Fruit fly (Drosophila melanogaster) whole organism, embryonic: ENCODE data around the gene Cyp4d21.
A peak's percentile ranks its signal among the peaks of the same experiment; 100 is the strongest.

Experiments used
- ATbp ChIP-seq: fragments of 200-800 bp; sonication (Bioruptor generic); optimal IDR thresholded peaks from 2 replicates; lab custom pipeline; 2017; ENCODE audit warnings: missing biosample characterization, mild to moderate bottlenecking, missing genetic modification characterization, missing genetic modification reagents
- Aef1 ChIP-seq: fragments of 200-800 bp; sonication (Bioruptor generic); IDR thresholded peaks from 3 replicates; pipeline ENCODE4 v1.3.6; 2022; ENCODE audit warnings: missing biosample characterization, missing genetic modification characterization
- CG10147 ChIP-seq: fragments of 200-800 bp; sonication (Bioruptor generic); optimal IDR thresholded peaks from 2 replicates; lab custom pipeline; 2019; ENCODE audit warnings: missing biosample characterization, mild to moderate bottlenecking, missing genetic modification characterization, moderate library complexity
- CG11456 ChIP-seq: fragments of 200-800 bp; sonication (Bioruptor generic); IDR thresholded peaks from 3 replicates; pipeline ENCODE4 v1.3.6; 2022; ENCODE audit warnings: missing biosample characterization, missing genetic modification characterization
- CG12104 ChIP-seq: fragments of 200-800 bp; sonication (Bioruptor generic); optimal IDR thresholded peaks from 3 replicates; lab custom pipeline; 2016; ENCODE audit warnings: missing biosample characterization, missing genetic modification characterization
- CG12236 ChIP-seq: fragments of 200-800 bp; sonication (Bioruptor generic); optimal IDR thresholded peaks from 2 replicates; lab custom pipeline; 2016; ENCODE audit warnings: missing biosample characterization, missing genetic modification characterization
- CG14441 ChIP-seq: fragments of 200-800 bp; sonication (Bioruptor generic); IDR thresholded peaks from 2 replicates; pipeline ENCODE4 v1.3.6; 2022; ENCODE audit warnings: missing biosample characterization, missing genetic modification characterization
- CG15601 ChIP-seq: fragments of 200-800 bp; sonication (Bioruptor generic); optimal IDR thresholded peaks from 3 replicates; lab custom pipeline; 2019; ENCODE audit warnings: missing biosample characterization, mild to moderate bottlenecking, missing genetic modification characterization, moderate library complexity
- CG15696 ChIP-seq: fragments of 200-800 bp; sonication (Bioruptor generic); optimal IDR thresholded peaks from 2 replicates; lab custom pipeline; 2019; ENCODE audit warnings: missing biosample characterization, mild to moderate bottlenecking, missing genetic modification characterization, moderate library complexity
- CG1647 ChIP-seq: fragments of 200-800 bp; sonication (Bioruptor generic); optimal IDR thresholded peaks from 3 replicates; lab custom pipeline; 2016; ENCODE audit warnings: missing biosample characterization, missing genetic modification characterization
- CG18011 ChIP-seq: fragments of 200-800 bp; sonication (Bioruptor generic); optimal IDR thresholded peaks from 2 replicates; lab custom pipeline; 2017; ENCODE audit warnings: missing biosample characterization, missing genetic modification characterization, mild to moderate bottlenecking, moderate library complexity, missing genotype
- CG3726 ChIP-seq: fragments of 200-800 bp; sonication (Bioruptor generic); IDR thresholded peaks from 3 replicates; pipeline ENCODE4, ENCODE4 v1.3.6; 2022; ENCODE audit warnings: missing biosample characterization, missing genetic modification characterization
- CG3995 ChIP-seq: fragments of 200-800 bp; sonication (Bioruptor generic); optimal IDR thresholded peaks from 3 replicates; lab custom pipeline; 2016; ENCODE audit warnings: missing biosample characterization, missing genetic modification characterization
- CG4404 ChIP-seq: fragments of 200-800 bp; sonication (Bioruptor generic); IDR thresholded peaks from 2 replicates; pipeline ENCODE4 v1.3.6; 2022; ENCODE audit warnings: missing biosample characterization, missing genetic modification characterization
- CG4820 ChIP-seq: fragments of 200-800 bp; sonication (Bioruptor generic); optimal IDR thresholded peaks from 3 replicates; lab custom pipeline; 2016; ENCODE audit warnings: missing biosample characterization, missing genetic modification characterization
- CG5953 ChIP-seq: fragments of 200-800 bp; sonication (Bioruptor generic); IDR thresholded peaks from 2 replicates; pipeline ENCODE4 v1.3.6; 2022; ENCODE audit warnings: missing biosample characterization, missing genetic modification characterization
- CG6765 ChIP-seq: fragments of 200-800 bp; sonication (Bioruptor generic); optimal IDR thresholded peaks from 3 replicates; lab custom pipeline; 2017; ENCODE audit warnings: missing biosample characterization, mild to moderate bottlenecking, missing genetic modification characterization
- CG7745 ChIP-seq: fragments of 200-800 bp; sonication (Bioruptor generic); optimal IDR thresholded peaks from 2 replicates; lab custom pipeline; 2018; ENCODE audit warnings: missing biosample characterization, mild to moderate bottlenecking, missing genetic modification characterization, moderate library complexity
- CG8089 ChIP-seq: fragments of 200-800 bp; sonication (Bioruptor generic); optimal IDR thresholded peaks from 3 replicates; lab custom pipeline; 2016; ENCODE audit warnings: missing biosample characterization, missing genetic modification characterization
- CG9437 ChIP-seq: fragments of 200-800 bp; sonication (Bioruptor generic); optimal IDR thresholded peaks from 2 replicates; lab custom pipeline; 2018; ENCODE audit warnings: missing biosample characterization, mild to moderate bottlenecking, missing genetic modification characterization
- Drgx ChIP-seq: fragments of 200-800 bp; sonication (Bioruptor generic); IDR thresholded peaks from 2 replicates; pipeline ENCODE4 v1.3.6; 2022; ENCODE audit warnings: missing biosample characterization, missing genetic modification characterization
- Fer2 ChIP-seq: fragments of 200-800 bp; sonication (Bioruptor generic); optimal IDR thresholded peaks from 2 replicates; lab custom pipeline; 2018; ENCODE audit warnings: missing biosample characterization, mild to moderate bottlenecking, missing genetic modification characterization, moderate library complexity
- HHEX ChIP-seq: fragments of 200-800 bp; sonication (Bioruptor generic); optimal IDR thresholded peaks from 3 replicates; lab custom pipeline; 2017; ENCODE audit warnings: missing biosample characterization, mild to moderate bottlenecking, missing genetic modification characterization, missing genetic modification reagents
- HLHmδ ChIP-seq: fragments of 200-800 bp; sonication (Bioruptor generic); optimal IDR thresholded peaks from 2 replicates; lab custom pipeline; 2018; ENCODE audit warnings: missing biosample characterization, mild to moderate bottlenecking, missing genetic modification characterization, moderate library complexity
- Kr ChIP-seq: fragments of 200-800 bp; sonication (Bioruptor generic); optimal IDR thresholded peaks from 2 replicates; lab custom pipeline; 2017; ENCODE audit warnings: missing biosample characterization, mild to moderate bottlenecking, missing genetic modification characterization
- Max ChIP-seq: fragments of 200-800 bp; sonication (Bioruptor generic); optimal IDR thresholded peaks from 2 replicates; lab custom pipeline; 2016; ENCODE audit warnings: missing biosample characterization, mild to moderate bottlenecking, missing genetic modification characterization
- Meics ChIP-seq: fragments of 200-800 bp; sonication (Bioruptor generic); optimal IDR thresholded peaks from 2 replicates; lab custom pipeline; 2017; ENCODE audit warnings: missing biosample characterization, mild to moderate bottlenecking, missing genetic modification characterization
- NK7.1 ChIP-seq: fragments of 200-800 bp; sonication (Bioruptor generic); optimal IDR thresholded peaks from 3 replicates; lab custom pipeline; 2016; ENCODE audit warnings: missing biosample characterization, missing genetic modification characterization
- Neu2 ChIP-seq: fragments of 200-800 bp; sonication (Bioruptor generic); optimal IDR thresholded peaks from 3 replicates; lab custom pipeline; 2016; ENCODE audit warnings: missing biosample characterization, missing genetic modification characterization, borderline replicate concordance
- Sry-δ ChIP-seq: fragments of 200-800 bp; sonication (Bioruptor generic); optimal IDR thresholded peaks from 2 replicates; lab custom pipeline; 2016; ENCODE audit warnings: missing biosample characterization, missing genetic modification characterization
- Taf1 ChIP-seq: fragments of 200-800 bp; sonication (Bioruptor generic); IDR thresholded peaks from 2 replicates; pipeline ENCODE4 v1.3.6; 2022; ENCODE audit warnings: missing biosample characterization, missing genetic modification characterization
- Vsx1 ChIP-seq: fragments of 200-800 bp; sonication (Bioruptor generic); optimal IDR thresholded peaks from 2 replicates; lab custom pipeline; 2017; ENCODE audit warnings: missing biosample characterization, mild to moderate bottlenecking, missing genetic modification characterization, missing genetic modification reagents
- Xbp1 ChIP-seq: fragments of 200-800 bp; sonication (Bioruptor generic); optimal IDR thresholded peaks from 3 replicates; lab custom pipeline; 2016; ENCODE audit warnings: missing biosample characterization, mild to moderate bottlenecking, missing genetic modification characterization
- btn ChIP-seq: fragments of 200-800 bp; sonication (Bioruptor generic); optimal IDR thresholded peaks from 2 replicates; lab custom pipeline; 2016; ENCODE audit warnings: missing biosample characterization, missing genetic modification characterization
- corto ChIP-seq: fragments of 200-800 bp; sonication (Bioruptor generic); optimal IDR thresholded peaks from 2 replicates; lab custom pipeline; 2016; ENCODE audit warnings: missing biosample characterization, mild to moderate bottlenecking, missing genetic modification characterization, moderate library complexity
- crp ChIP-seq, 2 experiments: fragments of 200-800 bp; sonication (Bioruptor generic); optimal IDR thresholded peaks; 2 replicates in 1 of 2; 3 replicates in 1 of 2; lab custom pipeline; 2017; ENCODE audit warnings: missing biosample characterization in 2 of 2, missing genetic modification characterization in 2 of 2, mild to moderate bottlenecking in 1 of 2, moderate library complexity in 1 of 2
- dmrt11E ChIP-seq: fragments of 200-800 bp; sonication (Bioruptor generic); optimal IDR thresholded peaks from 3 replicates; lab custom pipeline; 2018; ENCODE audit warnings: missing biosample characterization, mild to moderate bottlenecking, missing genetic modification characterization, moderate library complexity
- fd64A ChIP-seq: fragments of 200-800 bp; sonication (Bioruptor generic); optimal IDR thresholded peaks from 3 replicates; lab custom pipeline; 2018; ENCODE audit warnings: missing biosample characterization, mild to moderate bottlenecking, missing genetic modification characterization
- gsb ChIP-seq: fragments of 200-800 bp; sonication (Bioruptor generic); IDR thresholded peaks from 2 replicates; pipeline ENCODE4 v1.3.6; 2022; ENCODE audit warnings: missing biosample characterization, missing genetic modification characterization
- kni ChIP-seq: fragments of 200-800 bp; sonication (Bioruptor generic); optimal IDR thresholded peaks from 3 replicates; lab custom pipeline; 2017; ENCODE audit warnings: mild to moderate bottlenecking, missing biosample characterization, missing genetic modification reagents, missing genetic modification characterization
- mam ChIP-seq: fragments of 200-800 bp; sonication (Bioruptor generic); optimal IDR thresholded peaks from 3 replicates; lab custom pipeline; 2016; ENCODE audit warnings: missing biosample characterization, missing genetic modification characterization
- mld ChIP-seq: fragments of 200-800 bp; sonication (Bioruptor generic); IDR thresholded peaks from 3 replicates; pipeline ENCODE4 v1.3.6; 2022; ENCODE audit warnings: missing biosample characterization, missing genetic modification characterization; ENCODE audit not compliant: partially characterized antibody
- pfk ChIP-seq: fragments of 200-800 bp; sonication (Bioruptor generic); optimal IDR thresholded peaks from 2 replicates; lab custom pipeline; 2018; ENCODE audit warnings: missing biosample characterization, mild to moderate bottlenecking, missing genetic modification characterization, moderate library complexity
- sc ChIP-seq, 3 experiments: fragments of >200 bp in 2 of 3; fragments of 200-800 bp in 1 of 3; sonication (Bioruptor generic) in 1 of 3; optimal IDR thresholded peaks; 2 replicates in 2 of 3; 3 replicates in 1 of 3; lab custom pipeline; 2017; ENCODE audit warnings: mild to moderate bottlenecking in 1 of 3, missing biosample characterization in 1 of 3, missing genetic modification characterization in 1 of 3, missing genetic modification reagents in 1 of 3
- schlank ChIP-seq: fragments of 200-800 bp; sonication (Bioruptor generic); optimal IDR thresholded peaks from 2 replicates; lab custom pipeline; 2018; ENCODE audit warnings: missing biosample characterization, mild to moderate bottlenecking, missing genetic modification characterization
- sd ChIP-seq: fragments of 200-800 bp; sonication (Bioruptor generic); optimal IDR thresholded peaks from 3 replicates; lab custom pipeline; 2018; ENCODE audit warnings: missing biosample characterization, mild to moderate bottlenecking, missing genetic modification characterization, moderate library complexity
- sens-2 ChIP-seq: fragments of 200-800 bp; sonication (Bioruptor generic); IDR thresholded peaks from 2 replicates; pipeline ENCODE4 v1.3.6; 2022; ENCODE audit warnings: missing biosample characterization, missing genetic modification characterization
- seq ChIP-seq: fragments of 200-800 bp; sonication (Bioruptor generic); IDR thresholded peaks from 2 replicates; pipeline ENCODE4 v1.3.6; 2022; ENCODE audit warnings: missing biosample characterization, missing genetic modification characterization
- sima ChIP-seq: fragments of 200-800 bp; sonication (Bioruptor generic); optimal IDR thresholded peaks from 2 replicates; lab custom pipeline; 2016; ENCODE audit warnings: missing biosample characterization, missing genetic modification characterization
- trh ChIP-seq: fragments of 200-800 bp; sonication (Bioruptor generic); optimal IDR thresholded peaks from 2 replicates; lab custom pipeline; 2016; ENCODE audit warnings: missing biosample characterization, missing genetic modification characterization
- zfh1 ChIP-seq: fragments of 200-800 bp; sonication (Bioruptor generic); IDR thresholded peaks from 3 replicates; pipeline ENCODE4 v1.3.6; 2022; ENCODE audit warnings: missing biosample characterization, missing genetic modification characterization

The Cyp4d21 gene

DNA sequence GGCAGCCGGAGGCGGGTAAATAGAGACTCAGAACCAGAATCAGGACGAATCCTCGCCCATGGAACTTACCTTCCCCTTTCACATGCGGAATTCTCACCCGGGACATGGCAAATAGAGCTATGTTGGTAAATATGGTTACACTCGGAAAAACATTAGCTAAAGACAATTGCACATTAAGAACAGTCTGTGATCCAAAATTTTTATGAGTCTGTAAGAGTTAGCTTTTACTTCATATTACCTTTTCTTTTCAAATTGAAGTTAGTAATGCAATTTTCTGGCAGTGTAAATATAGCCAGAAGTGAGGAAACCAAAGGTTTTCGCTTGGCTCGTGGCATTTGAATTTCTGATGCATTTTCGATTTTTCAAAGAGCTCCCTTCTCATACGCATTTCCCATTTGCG is 29.8 kb downstream of the Cyp4d21 start (continued):
- TF ChIP-seq gsb (GFP tag; lab: Robert Waterston, UW) (no peak), mam (no peak), Meics (peak; percentile 27), Vsx1 (GFP tag; lab: Kevin White, UChicago) (no peak), fd64A (GFP tag; lab: Kevin White, UChicago) (no peak), Sry-δ (peak; percentile 4), NK7.1 (no peak), ATbp (peak; percentile 19), CG6765 (GFP tag; lab: Kevin White, UChicago) (no peak), CG15601 (tag; lab: Kevin White, UChicago) (no peak), CG4820 (GFP tag; lab: Kevin White, UChicago) (peak; percentile 61), Kr (GFP tag; lab: Kevin White, UChicago) (no peak), Taf1 (GFP tag; lab: Robert Waterston, UW) (no peak), crp (GFP tag; optimal IDR thresholded peaks at IDR 0.05; lab: Kevin White, UChicago) (no peak), HHEX (peak; percentile 52), CG12104 (no peak), Fer2 (tag; lab: Kevin White, UChicago) (no peak), HLHmδ (no peak), Drgx (GFP tag; lab: Robert Waterston, UW) (peak; percentile 60), CG3726 (no peak), sc (optimal IDR thresholded peaks at IDR 0.05; lab: Kevin White, UChicago) (no peak), sc (GFP tag; optimal IDR thresholded peaks at IDR 0.05; lab: Kevin White, UChicago) (no peak), mld (GFP tag; lab: Robert Waterston, UW) (no peak), Max (GFP tag; lab: Kevin White, UChicago) (no peak), kni (GFP tag; lab: Kevin White, UChicago) (no peak), schlank (tag; lab: Kevin White, UChicago) (no peak), CG5953 (GFP tag; lab: Robert Waterston, UW) (no peak), sd (tag; lab: Kevin White, UChicago) (no peak), CG10147 (GFP tag; lab: Kevin White, UChicago) (no peak), CG12236 (GFP tag; lab: Kevin White, UChicago) (no peak), CG15696 (tag; lab: Kevin White, UChicago) (peak; percentile 60), CG4404 (GFP tag; lab: Robert Waterston, UW) (peak; percentile 68), Aef1 (GFP tag; lab: Robert Waterston, UW) (no peak), CG11456 (GFP tag; lab: Robert Waterston, UW) (no peak), btn (GFP tag; lab: Kevin White, UChicago) (no peak), CG1647 (GFP tag; lab: Kevin White, UChicago) (no peak), zfh1 (GFP tag; lab: Robert Waterston, UW) (peak; percentile 79; the same call in 2 of the 3 replicates), sens-2 (GFP tag; lab: Robert Waterston, UW) (no peak), CG8089 (GFP tag; lab: Kevin White, UChicago) (peak; percentile 26), CG7745 (tag; lab: Kevin White, UChicago) (no peak), sima (no peak), dmrt11E (tag; lab: Kevin White, UChicago) (peak; percentile 70), pfk (no peak), corto (GFP tag; lab: Kevin White, UChicago) (no peak), Xbp1 (GFP tag; lab: Kevin White, UChicago) (peak; percentile 14), Neu2 (GFP tag; lab: Kevin White, UChicago) (no peak), CG3995 (GFP tag; lab: Kevin White, UChicago) (no peak), CG9437 (no peak), CG14441 (GFP tag; lab: Robert Waterston, UW) (peak; percentile 43; the same call in 1 of the 2 replicates), CG18011 (GFP tag; lab: Kevin White, UChicago) (no peak), seq (GFP tag; lab: Robert Waterston, UW) (no peak), trh (GFP tag; lab: Kevin White, UChicago) (no peak)
